Fruit fly (Drosophila melanogaster) whole organism, embryonic: Measurements from ENCODE around the gene ago.
A peak's percentile ranks its signal among the peaks of the same experiment; 100 is the strongest.

Source experiments
- Aef1 ChIP-seq: fragments of 200-800 bp; sonication (Bioruptor generic); IDR thresholded peaks from 3 replicates; pipeline ENCODE4 v1.3.6; 2022; ENCODE audit warnings: missing biosample characterization, missing genetic modification characterization
- Awh ChIP-seq: fragments of 200-800 bp; sonication (Bioruptor generic); IDR thresholded peaks from 2 replicates; pipeline ENCODE4, ENCODE4 v1.3.6; 2022; ENCODE audit warnings: missing biosample characterization, missing genetic modification characterization
- B-H1 ChIP-seq: fragments of 200-800 bp; sonication (Bioruptor generic); IDR thresholded peaks from 3 replicates; pipeline ENCODE4 v1.3.6; 2022; ENCODE audit warnings: missing biosample characterization, missing genetic modification characterization
- Bdp1 ChIP-seq: fragments of 200-800 bp; sonication (Bioruptor generic); optimal IDR thresholded peaks from 3 replicates; lab custom pipeline; 2016; ENCODE audit warnings: missing biosample characterization, missing genetic modification characterization
- CG10959 ChIP-seq: fragments of 200-800 bp; sonication (Bioruptor generic); IDR thresholded peaks from 2 replicates; pipeline ENCODE4 v1.3.6; 2022; ENCODE audit warnings: missing biosample characterization, missing genetic modification characterization
- CG11085 ChIP-seq: fragments of 200-800 bp; sonication (Bioruptor generic); IDR thresholded peaks from 2 replicates; pipeline ENCODE4 v1.3.6; 2022; ENCODE audit warnings: missing biosample characterization, missing genetic modification characterization
- CG12071 ChIP-seq: fragments of 200-800 bp; sonication (Bioruptor generic); optimal IDR thresholded peaks from 3 replicates; lab custom pipeline; 2018; ENCODE audit warnings: missing biosample characterization, mild to moderate bottlenecking, missing genetic modification characterization
- CG15479 ChIP-seq: fragments of 200-800 bp; sonication (Bioruptor generic); optimal IDR thresholded peaks from 3 replicates; lab custom pipeline; 2019; ENCODE audit warnings: missing biosample characterization, mild to moderate bottlenecking, missing genetic modification characterization, moderate library complexity
- CG17328 ChIP-seq: fragments of 200-800 bp; sonication (Bioruptor generic); IDR thresholded peaks from 2 replicates; pipeline ENCODE4 v1.3.6; 2022; ENCODE audit warnings: missing biosample characterization, missing genetic modification characterization
- CG17829 ChIP-seq: fragments of 200-800 bp; optimal IDR thresholded peaks from 2 replicates; lab custom pipeline; 2019; ENCODE audit warnings: missing biosample characterization, mild to moderate bottlenecking, missing genetic modification characterization, moderate library complexity
- CG1792 ChIP-seq: fragments of 200-800 bp; sonication (Bioruptor generic); optimal IDR thresholded peaks from 2 replicates; lab custom pipeline; 2016; ENCODE audit warnings: missing biosample characterization, missing genetic modification characterization
- CG2202 ChIP-seq: fragments of 200-800 bp; sonication (Bioruptor generic); optimal IDR thresholded peaks from 2 replicates; lab custom pipeline; 2018; ENCODE audit warnings: missing biosample characterization, mild to moderate bottlenecking, missing genetic modification characterization
- CG34422 ChIP-seq: fragments of 200-800 bp; sonication (Bioruptor generic); IDR thresholded peaks from 3 replicates; pipeline ENCODE4 v1.3.6; 2022; ENCODE audit warnings: missing biosample characterization, missing genetic modification characterization
- CG43689 ChIP-seq: fragments of 200-800 bp; sonication (Bioruptor generic); IDR thresholded peaks from 2 replicates; pipeline ENCODE4 v1.3.6; 2022; ENCODE audit warnings: missing biosample characterization, missing genetic modification characterization
- CG5180 ChIP-seq: fragments of 200-800 bp; sonication (Bioruptor generic); optimal IDR thresholded peaks from 3 replicates; lab custom pipeline; 2017; ENCODE audit warnings: missing biosample characterization, missing genetic modification characterization, mild to moderate bottlenecking, moderate library complexity, missing genetic modification reagents
- CG7839 ChIP-seq: fragments of 200-800 bp; sonication (Bioruptor generic); optimal IDR thresholded peaks from 3 replicates; lab custom pipeline; 2018; ENCODE audit warnings: missing biosample characterization, mild to moderate bottlenecking, missing genetic modification characterization, moderate library complexity
- CG9609 ChIP-seq: fragments of 200-800 bp; sonication (Bioruptor generic); optimal IDR thresholded peaks from 3 replicates; lab custom pipeline; 2016; ENCODE audit warnings: missing biosample characterization, missing genetic modification characterization
- CG9797 ChIP-seq: fragments of 200-800 bp; sonication (Bioruptor generic); optimal IDR thresholded peaks from 3 replicates; lab custom pipeline; 2018; ENCODE audit warnings: missing biosample characterization, mild to moderate bottlenecking, missing genetic modification characterization
- CoRest ChIP-seq: fragments of 200-800 bp; sonication (Bioruptor generic); optimal IDR thresholded peaks from 3 replicates; lab custom pipeline; 2018; ENCODE audit warnings: missing biosample characterization, mild to moderate bottlenecking, missing genetic modification characterization, moderate library complexity
- Kr ChIP-seq: fragments of 200-800 bp; sonication (Bioruptor generic); optimal IDR thresholded peaks from 2 replicates; lab custom pipeline; 2017; ENCODE audit warnings: missing biosample characterization, mild to moderate bottlenecking, missing genetic modification characterization
- Mad ChIP-seq: fragments of 200-800 bp; sonication (Bioruptor generic); optimal IDR thresholded peaks from 2 replicates; lab custom pipeline; 2016; ENCODE audit warnings: missing biosample characterization, missing genetic modification characterization
- Mrtf ChIP-seq: fragments of 200-800 bp; sonication (Bioruptor generic); IDR thresholded peaks from 3 replicates; pipeline ENCODE4 v1.3.6; 2022; ENCODE audit warnings: missing biosample characterization, missing genetic modification characterization
- Myb ChIP-seq: fragments of 200-800 bp; sonication (Bioruptor generic); optimal IDR thresholded peaks from 2 replicates; lab custom pipeline; 2016; ENCODE audit warnings: missing biosample characterization, missing genetic modification characterization
- Oaz ChIP-seq: fragments of 200-800 bp; sonication (Bioruptor generic); IDR thresholded peaks from 2 replicates; pipeline ENCODE4 v1.3.6; 2022; ENCODE audit warnings: missing biosample characterization, missing genetic modification characterization
- Sox102F ChIP-seq: fragments of 200-800 bp; sonication (Bioruptor generic); optimal IDR thresholded peaks from 2 replicates; lab custom pipeline; 2018; ENCODE audit warnings: missing biosample characterization, mild to moderate bottlenecking, missing genetic modification characterization, moderate library complexity
- Trl ChIP-seq, 3 experiments: fragments of >200 bp in 2 of 3; fragments of 200-800 bp in 1 of 3; sonication (Bioruptor generic) in 1 of 3; optimal IDR thresholded peaks; 2 replicates in 1 of 3; 3 replicates in 2 of 3; lab custom pipeline; 2016 to 2017; ENCODE audit warnings: missing biosample characterization in 1 of 3, missing genetic modification characterization in 1 of 3
- amos ChIP-seq: fragments of 200-800 bp; sonication (Bioruptor generic); IDR thresholded peaks from 2 replicates; pipeline ENCODE4 v1.3.6; 2022; ENCODE audit warnings: missing biosample characterization, missing genetic modification characterization; ENCODE audit not compliant: partially characterized antibody
- bbx ChIP-seq: fragments of 200-800 bp; sonication (Bioruptor generic); IDR thresholded peaks from 2 replicates; pipeline ENCODE4 v1.3.6; 2022; ENCODE audit warnings: missing biosample characterization, missing genetic modification characterization; ENCODE audit not compliant: partially characterized antibody
- cas ChIP-seq: fragments of 200-800 bp; sonication (Bioruptor generic); IDR thresholded peaks from 2 replicates; pipeline ENCODE4 v1.3.6; 2022; ENCODE audit warnings: missing biosample characterization, missing genetic modification characterization
- cwo ChIP-seq: fragments of 200-800 bp; sonication (Bioruptor generic); optimal IDR thresholded peaks from 3 replicates; lab custom pipeline; 2017; ENCODE audit warnings: missing biosample characterization, missing genetic modification characterization, mild to moderate bottlenecking, moderate library complexity, missing genetic modification reagents
- dm ChIP-seq: fragments of 200-800 bp; sonication (Bioruptor generic); optimal IDR thresholded peaks from 3 replicates; lab custom pipeline; 2016; ENCODE audit warnings: missing biosample characterization, missing genetic modification characterization
- dmrt11E ChIP-seq: fragments of 200-800 bp; sonication (Bioruptor generic); optimal IDR thresholded peaks from 3 replicates; lab custom pipeline; 2018; ENCODE audit warnings: missing biosample characterization, mild to moderate bottlenecking, missing genetic modification characterization, moderate library complexity
- fd96Cb ChIP-seq: fragments of 200-800 bp; sonication (Bioruptor generic); optimal IDR thresholded peaks from 2 replicates; lab custom pipeline; 2018; ENCODE audit warnings: missing biosample characterization, mild to moderate bottlenecking, missing genetic modification characterization, moderate library complexity
- fru ChIP-seq: fragments of >200 bp; optimal IDR thresholded peaks from 2 replicates; lab custom pipeline; 2017
- gcm ChIP-seq: fragments of 200-800 bp; sonication (Bioruptor generic); optimal IDR thresholded peaks from 2 replicates; lab custom pipeline; 2019; ENCODE audit warnings: missing biosample characterization, mild to moderate bottlenecking, missing genetic modification characterization, moderate library complexity
- gsb ChIP-seq: fragments of 200-800 bp; sonication (Bioruptor generic); IDR thresholded peaks from 2 replicates; pipeline ENCODE4 v1.3.6; 2022; ENCODE audit warnings: missing biosample characterization, missing genetic modification characterization
- inv ChIP-seq: fragments of 200-800 bp; sonication (Bioruptor generic); IDR thresholded peaks from 2 replicates; pipeline ENCODE4 v1.3.6; 2022; ENCODE audit warnings: missing biosample characterization, missing genetic modification characterization; ENCODE audit not compliant: partially characterized antibody
- lov ChIP-seq, 2 experiments: fragments of 200-800 bp in 1 of 2; fragments of >200 bp in 1 of 2; sonication (Bioruptor generic) in 1 of 2; IDR thresholded peaks in 1 of 2; optimal IDR thresholded peaks in 1 of 2; 2 replicates in 1 of 2; 3 replicates in 1 of 2; pipeline versions ENCODE4 v1.3.6 to Lab custom; 2017 to 2022; ENCODE audit warnings: missing biosample characterization in 1 of 2, missing genetic modification characterization in 1 of 2
- onecut ChIP-seq: fragments of 200-800 bp; sonication (Bioruptor generic); IDR thresholded peaks from 2 replicates; pipeline ENCODE4 v1.3.6; 2022; ENCODE audit warnings: missing biosample characterization, missing genetic modification characterization
- pan ChIP-seq, 4 experiments: fragments of >200 bp in 3 of 4; fragments of 200-800 bp in 1 of 4; sonication (Bioruptor generic) in 1 of 4; optimal IDR thresholded peaks in 3 of 4; IDR thresholded peaks in 1 of 4; 2 replicates each; pipeline versions ENCODE4 v1.3.6 to Lab custom; 2017 to 2022; ENCODE audit warnings: missing biosample characterization in 2 of 4, missing genetic modification characterization in 2 of 4, mixed read lengths in 1 of 4
- pfk ChIP-seq: fragments of 200-800 bp; sonication (Bioruptor generic); optimal IDR thresholded peaks from 2 replicates; lab custom pipeline; 2018; ENCODE audit warnings: missing biosample characterization, mild to moderate bottlenecking, missing genetic modification characterization, moderate library complexity
- phol ChIP-seq: fragments of 200-800 bp; sonication (Bioruptor generic); optimal IDR thresholded peaks from 3 replicates; lab custom pipeline; 2018; ENCODE audit warnings: missing biosample characterization, mild to moderate bottlenecking, missing genetic modification characterization, moderate library complexity
- pros ChIP-seq: fragments of 200-800 bp; sonication (Bioruptor generic); optimal IDR thresholded peaks from 3 replicates; lab custom pipeline; 2019; ENCODE audit warnings: missing biosample characterization, mild to moderate bottlenecking, missing genetic modification characterization, moderate library complexity
- schlank ChIP-seq: fragments of 200-800 bp; sonication (Bioruptor generic); optimal IDR thresholded peaks from 2 replicates; lab custom pipeline; 2018; ENCODE audit warnings: missing biosample characterization, mild to moderate bottlenecking, missing genetic modification characterization
- scrt ChIP-seq: fragments of 200-800 bp; sonication (Bioruptor generic); optimal IDR thresholded peaks from 2 replicates; lab custom pipeline; 2018; ENCODE audit warnings: missing biosample characterization, mild to moderate bottlenecking, missing genetic modification characterization, moderate library complexity
- sd ChIP-seq: fragments of 200-800 bp; sonication (Bioruptor generic); optimal IDR thresholded peaks from 3 replicates; lab custom pipeline; 2018; ENCODE audit warnings: missing biosample characterization, mild to moderate bottlenecking, missing genetic modification characterization, moderate library complexity
- sens ChIP-seq: fragments of 200-800 bp; sonication (Bioruptor generic); peaks from one replicate; lab custom pipeline; 2016; ENCODE audit warnings: missing biosample characterization, missing genetic modification characterization
- shn ChIP-seq: fragments of 200-800 bp; sonication (Bioruptor generic); optimal IDR thresholded peaks from 3 replicates; lab custom pipeline; 2016; ENCODE audit warnings: missing biosample characterization, missing genetic modification characterization
- sna ChIP-seq: fragments of 200-800 bp; sonication (Bioruptor generic); IDR thresholded peaks from 2 replicates; pipeline ENCODE4 v1.3.6; 2022; ENCODE audit warnings: missing biosample characterization, missing genetic modification characterization; ENCODE audit not compliant: partially characterized antibody
- yki ChIP-seq: fragments of >200 bp; optimal IDR thresholded peaks from 3 replicates; lab custom pipeline; 2018

The ago gene

dm6 chr3L:4227164-4227563 is 26.9 kb downstream of the ago start, which contains the start of gene CG46460 (continued):
- TF ChIP-seq CG17328 (peak; percentile 11; the same call in 1 of the 2 replicates), CG9797 (no peak), phol (tag; lab: Kevin White, UChicago) (no peak), Sox102F (GFP tag; lab: Kevin White, UChicago) (no peak), CG2202 (no peak), dm (GFP tag; lab: Kevin White, UChicago) (no peak), Oaz (GFP tag; lab: Robert Waterston, UW) (no peak), sna (GFP tag; lab: Robert Waterston, UW) (no peak), CG7839 (tag; lab: Kevin White, UChicago) (no peak), CG10959 (no peak), Kr (no peak), scrt (no peak), CG1792 (GFP tag; lab: Kevin White, UChicago) (no peak), gsb (no peak), fru (lab: Kevin White, UChicago) (no peak), CG12071 (GFP tag; lab: Kevin White, UChicago) (no peak), CG15479 (GFP tag; lab: Kevin White, UChicago) (no peak), Trl (optimal IDR thresholded peaks at IDR 0.05; lab: Kevin White, UChicago) (peak; percentile 55 to 67), Trl (GFP tag; optimal IDR thresholded peaks at IDR 0.05; lab: Kevin White, UChicago) (no peak), CG5180 (GFP tag; lab: Kevin White, UChicago) (no peak), schlank (tag; lab: Kevin White, UChicago) (no peak), Awh (GFP tag; lab: Robert Waterston, UW) (no peak), onecut (GFP tag; lab: Robert Waterston, UW) (no peak), Aef1 (GFP tag; lab: Robert Waterston, UW) (no peak), pros (no peak), sens (GFP tag; lab: Kevin White, UChicago) (peak; percentile 81), shn (GFP tag; lab: Kevin White, UChicago) (no peak), lov (optimal IDR thresholded peaks at IDR 0.05; lab: Kevin White, UChicago) (no peak), lov (GFP tag; IDR thresholded peaks at IDR 0.05; lab: Robert Waterston, UW) (0 out of 3 replicates have a peak, but pooled peaks have one; percentile 28), dmrt11E (tag; lab: Kevin White, UChicago) (no peak), inv (GFP tag; lab: Robert Waterston, UW) (no peak), bbx (GFP tag; lab: Robert Waterston, UW) (no peak), Mrtf (no peak), CG11085 (GFP tag; lab: Robert Waterston, UW) (no peak), pfk (GFP tag; lab: Kevin White, UChicago) (no peak), pan (optimal IDR thresholded peaks at IDR 0.05; lab: Kevin White, UChicago) (no peak), pan (GFP tag; optimal IDR thresholded peaks at IDR 0.05 in 1 of 2, IDR thresholded peaks at IDR 0.05 in 1 of 2) (no peak), CG34422 (0 out of 3 replicates have a peak, but pooled peaks have one; percentile 36), CG9609 (GFP tag; lab: Kevin White, UChicago) (no peak), Mad (GFP tag; lab: Kevin White, UChicago) (no peak), CoRest (no peak), sd (tag; lab: Kevin White, UChicago) (no peak), Myb (GFP tag; lab: Kevin White, UChicago) (peak; percentile 6), cwo (GFP tag; lab: Kevin White, UChicago) (no peak), yki (lab: Kevin White, UChicago) (peak; percentile 16), CG17829 (no peak), gcm (GFP tag; lab: Kevin White, UChicago) (no peak), amos (GFP tag; lab: Robert Waterston, UW) (peak; percentile 19; the same call in 1 of the 2 replicates), fd96Cb (tag; lab: Kevin White, UChicago) (no peak), cas (0 out of 2 replicates have a peak, but pooled peaks have one; percentile 16), Bdp1 (GFP tag; lab: Kevin White, UChicago) (no peak), CG43689 (GFP tag; lab: Robert Waterston, UW) (no peak), B-H1 (GFP tag; lab: Robert Waterston, UW) (no peak)
